Worm (Caenorhabditis elegans) whole organism, early embryonic: ENCODE results near the gene str-108.

Experiments
- ama-1 ChIP-seq: fragments of 150-350 bp; optimal IDR thresholded peaks from 2 replicates; lab custom pipeline; 2014
- ceh-36 ChIP-seq: sonication (generic microtip); optimal IDR thresholded peaks from 2 replicates; lab custom pipeline; 2016; ENCODE audit warnings: missing genetic modification characterization, inconsistent platforms, missing compliant biosample characterization
- scrt-1 ChIP-seq: fragments of 200-800 bp; sonication (Bioruptor generic); IDR thresholded peaks from 2 replicates; pipeline ENCODE4 v1.3.6; 2022; ENCODE audit warnings: missing genetic modification characterization, missing compliant biosample characterization
- sea-1 ChIP-seq: fragments of 200-800 bp; sonication (Bioruptor generic); conservative IDR thresholded peaks from 2 replicates; pipeline ENCODE4 v1.3.6; 2022; ENCODE audit warnings: missing genetic modification characterization, missing compliant biosample characterization

- TF ChIP-seq ceh-36, result no peak
- no peak for TF ChIP-seq scrt-1 (GFP tag; lab: Robert Waterston, UW)
- no peak for TF ChIP-seq sea-1 (GFP tag; lab: Robert Waterston, UW)
- TF ChIP-seq ama-1, result no peak
These were observed 36.6 kb downstream of the str-108 start, which contains the start of gene F11A5.18 for ce11 chrV:16202618-16203017.
